Worm (Caenorhabditis elegans) whole organism, L1 larva: ENCODE results near the gene ech-3.

ENCODE experiments used
- aha-1 ChIP-seq: fragments of 150-350 bp; optimal IDR thresholded peaks from 2 replicates; lab custom pipeline; 2014; ENCODE audit warnings: missing biosample characterization, missing genetic modification characterization
- aly-2 ChIP-seq: fragments of 150-350 bp; optimal IDR thresholded peaks from 2 replicates; lab custom pipeline; 2014; ENCODE audit warnings: missing biosample characterization, missing genetic modification characterization
- ama-1 ChIP-seq: fragments of 150-350 bp; optimal IDR thresholded peaks from 2 replicates; lab custom pipeline; 2014
- ceh-82 ChIP-seq, 3 experiments: fragments of 150-350 bp in 1 of 3; sonication (generic microtip) in 2 of 3; optimal IDR thresholded peaks; 2 replicates each; lab custom pipeline; 2014 to 2017; ENCODE audit warnings: missing biosample characterization in 3 of 3, missing genetic modification characterization in 3 of 3
- egl-27 ChIP-seq, 2 experiments: fragments of 150-350 bp in 1 of 2; sonication (generic microtip); optimal IDR thresholded peaks; 3 replicates each; lab custom pipeline; 2017 to 2018; ENCODE audit warnings: missing biosample characterization in 2 of 2, missing genetic modification characterization in 2 of 2, missing genetic modification reagents in 2 of 2
- lsy-2 ChIP-seq, 2 experiments: fragments of 150-350 bp; optimal IDR thresholded peaks; 2 replicates each; lab custom pipeline; 2014; ENCODE audit warnings: missing biosample characterization in 2 of 2, missing genetic modification characterization in 2 of 2
- nhr-11 ChIP-seq: fragments of 150-350 bp; optimal IDR thresholded peaks from 2 replicates; lab custom pipeline; 2014; ENCODE audit warnings: missing biosample characterization, missing genetic modification characterization
- nhr-84 ChIP-seq: sonication (generic microtip); optimal IDR thresholded peaks from 2 replicates; lab custom pipeline; 2017; ENCODE audit warnings: missing biosample characterization, missing genetic modification characterization
- nhr-90 ChIP-seq: sonication (generic microtip); optimal IDR thresholded peaks from 2 replicates; lab custom pipeline; 2016; ENCODE audit warnings: mild to moderate bottlenecking, missing genetic modification characterization, missing compliant biosample characterization; ENCODE audit not compliant: poor library complexity
- skn-1 ChIP-seq: fragments of 150-350 bp; optimal IDR thresholded peaks from 2 replicates; lab custom pipeline; 2014; ENCODE audit warnings: missing biosample characterization, missing genetic modification characterization
- zag-1 ChIP-seq: fragments of 150-350 bp; optimal IDR thresholded peaks from 2 replicates; lab custom pipeline; 2014; ENCODE audit warnings: missing biosample characterization, missing genetic modification characterization
- ztf-4 ChIP-seq: fragments of 150-350 bp; optimal IDR thresholded peaks from 2 replicates; lab custom pipeline; 2014; ENCODE audit warnings: missing biosample characterization, missing genetic modification characterization

- no peak for TF ChIP-seq zag-1
- TF ChIP-seq nhr-84 (tag; lab: Kevin White, UChicago): no peak
- TF ChIP-seq aly-2 (tag; lab: Kevin White, UChicago): no peak
- TF ChIP-seq aha-1 (tag; lab: Kevin White, UChicago): no peak
- no peak for TF ChIP-seq lsy-2 (tag; optimal IDR thresholded peaks at IDR 0.05; lab: Kevin White, UChicago)
- no peak for TF ChIP-seq egl-27 (tag; optimal IDR thresholded peaks at IDR 0.05; lab: Kevin White, UChicago)
- TF ChIP-seq ama-1 (lab: Kevin White, UChicago): no peak
- TF ChIP-seq ceh-82 (tag; optimal IDR thresholded peaks at IDR 0.05; lab: Kevin White, UChicago): no peak
- no peak for TF ChIP-seq ztf-4 (tag; lab: Kevin White, UChicago)
- TF ChIP-seq nhr-11 (tag; lab: Kevin White, UChicago): no peak
- no peak for TF ChIP-seq skn-1 (tag; lab: Kevin White, UChicago)
- no peak for TF ChIP-seq nhr-90 (tag; lab: Kevin White, UChicago)
Observed at ce11 chrV:7985860-7986259, 36.2 kb upstream of the ech-3 start, which contains the start of gene Y97E10AL.1.
